Fruit fly (Drosophila melanogaster): ENCODE results near the gene CG42847.

CG42847 gene

dm6 chr2L:9396396-9396795, 31.3 kb upstream of the CG42847 start:
- TF ChIP-seq CG5204 (GFP tag; optimal IDR thresholded peaks at IDR 0.05) (no peak), Crg-1 (GFP tag; optimal IDR thresholded peaks at IDR 0.05) (no peak), ovo (GFP tag; optimal IDR thresholded peaks at IDR 0.05) (no peak), Hr96 (GFP tag; optimal IDR thresholded peaks at IDR 0.05) (no peak), cic (GFP tag; optimal IDR thresholded peaks at IDR 0.05) (no peak), CG33017 (tag; optimal IDR thresholded peaks at IDR 0.05) (no peak), Clk (GFP tag; optimal IDR thresholded peaks at IDR 0.05) (no peak), CG1620 (GFP tag; optimal IDR thresholded peaks at IDR 0.05) (no peak), CG12768 (GFP tag; optimal IDR thresholded peaks at IDR 0.05) (no peak), toe (GFP tag; optimal IDR thresholded peaks at IDR 0.05) (no peak)

dm6 chr2L:9397888-9398287, 29.8 kb upstream of the CG42847 start, which contains the start of gene CG4438:
Gene CG4438 (minus strand): TSS chr2L:9397988.
- TF ChIP-seq ovo (GFP tag; optimal IDR thresholded peaks at IDR 0.05) (no peak), Crg-1 (GFP tag; optimal IDR thresholded peaks at IDR 0.05) (no peak), pad (GFP tag; optimal IDR thresholded peaks at IDR 0.05) (no peak), CG7045 (GFP tag; optimal IDR thresholded peaks at IDR 0.05) (no peak), Mnt (GFP tag; optimal IDR thresholded peaks at IDR 0.05) (no peak), Clk (GFP tag; optimal IDR thresholded peaks at IDR 0.05) (no peak)

dm6 chr2L:9400153-9400552, 27.5 kb upstream of the CG42847 start:
- no peak for TF ChIP-seq CG11617 (GFP tag; optimal IDR thresholded peaks at IDR 0.05)
- no peak for TF ChIP-seq Mnt (GFP tag; optimal IDR thresholded peaks at IDR 0.05)
- TF ChIP-seq CG12768 (GFP tag; optimal IDR thresholded peaks at IDR 0.05): no peak
- TF ChIP-seq tj (GFP tag; optimal IDR thresholded peaks at IDR 0.05): no peak
- TF ChIP-seq toe (GFP tag; optimal IDR thresholded peaks at IDR 0.05): no peak
- no peak for TF ChIP-seq cic (GFP tag; optimal IDR thresholded peaks at IDR 0.05)
- no peak for TF ChIP-seq cnc (optimal IDR thresholded peaks at IDR 0.05)
- TF ChIP-seq CG33017 (tag; optimal IDR thresholded peaks at IDR 0.05): no peak
- no peak for TF ChIP-seq CG5204 (GFP tag; optimal IDR thresholded peaks at IDR 0.05)
- TF ChIP-seq pad (GFP tag; optimal IDR thresholded peaks at IDR 0.05): no peak
- TF ChIP-seq ovo (GFP tag; optimal IDR thresholded peaks at IDR 0.05): no peak
- no peak for TF ChIP-seq CG1620 (GFP tag; optimal IDR thresholded peaks at IDR 0.05)
- no peak for TF ChIP-seq Hr96 (GFP tag; optimal IDR thresholded peaks at IDR 0.05)
- no peak for TF ChIP-seq bab1 (GFP tag; optimal IDR thresholded peaks at IDR 0.05)
- TF ChIP-seq CG7101 (tag; optimal IDR thresholded peaks at IDR 0.05): no peak
- no peak for TF ChIP-seq CG14711 (tag; optimal IDR thresholded peaks at IDR 0.05)

- TF ChIP-seq CG7045 (GFP tag; optimal IDR thresholded peaks at IDR 0.05) (no peak), CG1620 (GFP tag; optimal IDR thresholded peaks at IDR 0.05) (no peak), kay (GFP tag; ENCODE audit: borderline replicate concordance) (no peak), CG5204 (GFP tag; optimal IDR thresholded peaks at IDR 0.05) (no peak), Mnt (GFP tag; optimal IDR thresholded peaks at IDR 0.05) (no peak), bab1 (GFP tag; optimal IDR thresholded peaks at IDR 0.05) (no peak), CG12768 (GFP tag; optimal IDR thresholded peaks at IDR 0.05) (no peak), Hr96 (GFP tag; optimal IDR thresholded peaks at IDR 0.05) (no peak), Crg-1 (GFP tag; optimal IDR thresholded peaks at IDR 0.05) (no peak), CG33017 (tag; optimal IDR thresholded peaks at IDR 0.05) (no peak), Clk (GFP tag; optimal IDR thresholded peaks at IDR 0.05) (no peak), cic (GFP tag; optimal IDR thresholded peaks at IDR 0.05) (no peak), tj (GFP tag; optimal IDR thresholded peaks at IDR 0.05) (no peak)
Observed at dm6 chr2L:9415053-9415452, 12.6 kb upstream of the CG42847 start, which contains the start of gene Shawl. Gene Shawl (minus strand): TSS chr2L:9415156.

dm6 chr2L:9416244-9416758, 11.4 kb upstream of the CG42847 start, which contains the start of gene Mco1:
Gene Mco1 (plus strand): TSS chr2L:9416588.
- TF ChIP-seq ovo (GFP tag; optimal IDR thresholded peaks at IDR 0.05) (no peak), kay (GFP tag; ENCODE audit: borderline replicate concordance) (peak; percentile 74), CG5204 (GFP tag; optimal IDR thresholded peaks at IDR 0.05) (no peak), Mnt (GFP tag; optimal IDR thresholded peaks at IDR 0.05) (no peak)

dm6 chr2L:9420660-9421059, 7.0 kb upstream of the CG42847 start:
- TF ChIP-seq Hr96 (GFP tag; optimal IDR thresholded peaks at IDR 0.05): no peak
- no peak for TF ChIP-seq CG14711 (tag; optimal IDR thresholded peaks at IDR 0.05)
- TF ChIP-seq tj (GFP tag; optimal IDR thresholded peaks at IDR 0.05): no peak
- no peak for TF ChIP-seq Crg-1 (GFP tag; optimal IDR thresholded peaks at IDR 0.05)
- no peak for TF ChIP-seq bab1 (GFP tag; optimal IDR thresholded peaks at IDR 0.05)
- TF ChIP-seq Mnt (GFP tag; optimal IDR thresholded peaks at IDR 0.05): no peak
- TF ChIP-seq ovo (GFP tag; optimal IDR thresholded peaks at IDR 0.05): no peak
- no peak for TF ChIP-seq cic (GFP tag; optimal IDR thresholded peaks at IDR 0.05)
- no peak for TF ChIP-seq pad (GFP tag; optimal IDR thresholded peaks at IDR 0.05)
- no peak for TF ChIP-seq CG33017 (tag; optimal IDR thresholded peaks at IDR 0.05)
- no peak for TF ChIP-seq CG11617 (GFP tag; optimal IDR thresholded peaks at IDR 0.05)
- no peak for TF ChIP-seq CG12768 (GFP tag; optimal IDR thresholded peaks at IDR 0.05)
- no peak for TF ChIP-seq CG7045 (GFP tag; optimal IDR thresholded peaks at IDR 0.05)
- TF ChIP-seq kay (GFP tag; ENCODE audit: borderline replicate concordance): no peak

dm6 chr2L:9421312-9421711, 6.4 kb upstream of the CG42847 start:
- TF ChIP-seq ovo (GFP tag; optimal IDR thresholded peaks at IDR 0.05): no peak
- no peak for TF ChIP-seq cic (GFP tag; optimal IDR thresholded peaks at IDR 0.05)
- TF ChIP-seq Mnt (GFP tag; optimal IDR thresholded peaks at IDR 0.05): no peak
- no peak for TF ChIP-seq CG12768 (GFP tag; optimal IDR thresholded peaks at IDR 0.05)
- TF ChIP-seq toe (GFP tag; optimal IDR thresholded peaks at IDR 0.05): no peak
- no peak for TF ChIP-seq bab1 (GFP tag; optimal IDR thresholded peaks at IDR 0.05)
- TF ChIP-seq CG11617 (GFP tag; optimal IDR thresholded peaks at IDR 0.05): no peak
- no peak for TF ChIP-seq kay (GFP tag; ENCODE audit: borderline replicate concordance)
- TF ChIP-seq Hr96 (GFP tag; optimal IDR thresholded peaks at IDR 0.05): no peak
- TF ChIP-seq tj (GFP tag; optimal IDR thresholded peaks at IDR 0.05): no peak
- no peak for TF ChIP-seq CG7045 (GFP tag; optimal IDR thresholded peaks at IDR 0.05)
- no peak for TF ChIP-seq CG7101 (tag; optimal IDR thresholded peaks at IDR 0.05)
- TF ChIP-seq Crg-1 (GFP tag; optimal IDR thresholded peaks at IDR 0.05): no peak
- TF ChIP-seq Clk (GFP tag; optimal IDR thresholded peaks at IDR 0.05): no peak
- no peak for TF ChIP-seq CG33017 (tag; optimal IDR thresholded peaks at IDR 0.05)
- TF ChIP-seq CG1620 (GFP tag; optimal IDR thresholded peaks at IDR 0.05): no peak
- TF ChIP-seq pad (GFP tag; optimal IDR thresholded peaks at IDR 0.05): no peak
- TF ChIP-seq CG5204 (GFP tag; optimal IDR thresholded peaks at IDR 0.05): no peak
- no peak for TF ChIP-seq cnc (optimal IDR thresholded peaks at IDR 0.05)

Data from whole organism, adult.